Fruit fly (Drosophila melanogaster) whole organism, embryonic: Measurements from ENCODE around the gene Hou.

Experiments
- CG12744 ChIP-seq: fragments of 200-800 bp; sonication (Bioruptor generic); optimal IDR thresholded peaks from 2 replicates; lab custom pipeline; 2016; ENCODE audit warnings: missing biosample characterization, missing genetic modification characterization
- CG13123 ChIP-seq: fragments of 200-800 bp; sonication (Bioruptor generic); optimal IDR thresholded peaks from 2 replicates; lab custom pipeline; 2016; ENCODE audit warnings: missing biosample characterization, missing genetic modification characterization
- CG13287 ChIP-seq: fragments of 200-800 bp; sonication (Bioruptor generic); IDR thresholded peaks from 2 replicates; pipeline ENCODE4 v1.3.6; 2022; ENCODE audit warnings: missing biosample characterization, missing genetic modification characterization; ENCODE audit not compliant: partially characterized antibody
- CG15514 ChIP-seq: fragments of 200-800 bp; sonication (Bioruptor generic); optimal IDR thresholded peaks from 3 replicates; lab custom pipeline; 2017; ENCODE audit warnings: missing biosample characterization, missing genetic modification characterization, mild to moderate bottlenecking, moderate library complexity, missing genetic modification reagents
- CG1647 ChIP-seq: fragments of 200-800 bp; sonication (Bioruptor generic); optimal IDR thresholded peaks from 3 replicates; lab custom pipeline; 2016; ENCODE audit warnings: missing biosample characterization, missing genetic modification characterization
- CG3065 ChIP-seq: fragments of 200-800 bp; sonication (Bioruptor generic); optimal IDR thresholded peaks from 2 replicates; lab custom pipeline; 2016; ENCODE audit warnings: missing biosample characterization, missing genetic modification characterization
- Hmr ChIP-seq: fragments of 200-800 bp; sonication (Bioruptor generic); optimal IDR thresholded peaks from 3 replicates; lab custom pipeline; 2017; ENCODE audit warnings: mild to moderate bottlenecking, missing biosample characterization, missing genetic modification reagents, missing genetic modification characterization
- bowl ChIP-seq: fragments of 200-800 bp; sonication (Bioruptor generic); IDR thresholded peaks from 2 replicates; pipeline ENCODE4 v1.3.6; 2022; ENCODE audit warnings: missing biosample characterization, missing genetic modification characterization
- cato ChIP-seq: fragments of 200-800 bp; sonication (Bioruptor generic); optimal IDR thresholded peaks from 2 replicates; lab custom pipeline; 2016; ENCODE audit warnings: missing biosample characterization, missing genetic modification characterization, borderline replicate concordance
- caup ChIP-seq: fragments of 200-800 bp; sonication (Bioruptor generic); optimal IDR thresholded peaks from 3 replicates; lab custom pipeline; 2017; ENCODE audit warnings: missing biosample characterization, mild to moderate bottlenecking, missing genetic modification characterization, moderate library complexity; ENCODE audit not compliant: severe bottlenecking
- corto ChIP-seq: fragments of 200-800 bp; sonication (Bioruptor generic); optimal IDR thresholded peaks from 2 replicates; lab custom pipeline; 2016; ENCODE audit warnings: missing biosample characterization, mild to moderate bottlenecking, missing genetic modification characterization, moderate library complexity
- insv ChIP-seq, 2 experiments: fragments of 200-800 bp; sonication (Bioruptor generic); optimal IDR thresholded peaks; 3 replicates each; lab custom pipeline; 2016 to 2018; ENCODE audit warnings: missing biosample characterization in 2 of 2, missing genetic modification characterization in 2 of 2
- lilli ChIP-seq: fragments of 200-800 bp; sonication (Bioruptor generic); optimal IDR thresholded peaks from 3 replicates; lab custom pipeline; 2016; ENCODE audit warnings: missing biosample characterization, missing genetic modification characterization
- slbo ChIP-seq: fragments of 200-800 bp; sonication (Bioruptor generic); IDR thresholded peaks from 2 replicates; pipeline ENCODE4 v1.3.6; 2022; ENCODE audit warnings: missing biosample characterization, missing genetic modification characterization

dm6 chrX:18672900-18673529 lies 22.8 kb upstream of the Hou start:
- no peak for TF ChIP-seq CG12744 (GFP tag; lab: Kevin White, UChicago)
- TF ChIP-seq slbo (GFP tag; lab: Robert Waterston, UW), result no peak
- TF ChIP-seq CG15514 (GFP tag; lab: Kevin White, UChicago), result no peak
- no peak for TF ChIP-seq corto (GFP tag; lab: Kevin White, UChicago)
- TF ChIP-seq CG3065 (GFP tag; lab: Kevin White, UChicago), result no peak
- TF ChIP-seq insv (GFP tag; optimal IDR thresholded peaks at IDR 0.05; lab: Kevin White, UChicago), result no peak
- no peak for TF ChIP-seq CG13287 (GFP tag; lab: Robert Waterston, UW)
- no peak for TF ChIP-seq cato (GFP tag; lab: Kevin White, UChicago)
- TF ChIP-seq CG13123 (GFP tag; lab: Kevin White, UChicago), result no peak
- no peak for TF ChIP-seq bowl (GFP tag; lab: Robert Waterston, UW)
- no peak for TF ChIP-seq Hmr
- no peak for TF ChIP-seq caup (GFP tag; lab: Kevin White, UChicago)
- no peak for TF ChIP-seq lilli (GFP tag; lab: Kevin White, UChicago)
- TF ChIP-seq CG1647 (GFP tag; lab: Kevin White, UChicago), result no peak
